Worm (Caenorhabditis elegans): ENCODE measurements around the gene R07C12.3.
A peak's percentile ranks its signal among the peaks of the same experiment; 100 is the strongest.
"Not testable (repeated sequence)": the region's sequence is repeated elsewhere in the genome, so short reads cannot be mapped to it uniquely, and the experiment has no call there.

The R07C12.3 gene

ce11 chrIV:4142986-4143385, 1.9 kb upstream of the R07C12.3 start, which contains the start of gene F49F1.12:
F49F1.12 (minus strand) TSS chrIV:4143086.
- not testable (repeated sequence) for TF ChIP-seq lin-54 (GFP tag; optimal IDR thresholded peaks at IDR 0.05); let-607 (tag; optimal IDR thresholded peaks at IDR 0.05); tbx-9 (tag; optimal IDR thresholded peaks at IDR 0.05; ENCODE audit: borderline replicate concordance)

- TF ChIP-seq lin-35 (GFP tag; optimal IDR thresholded peaks at IDR 0.05) (no peak), nhr-80 (tag; optimal IDR thresholded peaks at IDR 0.05) (peak; percentile 77), bed-1 (GFP tag; IDR thresholded peaks at IDR 0.05) (no peak), lir-1 (GFP tag; conservative IDR thresholded peaks at IDR 0.05) (no peak), F23B12.7 (tag; optimal IDR thresholded peaks at IDR 0.05; ENCODE audit: insufficient read depth) (no peak), ceh-58 (GFP tag; IDR thresholded peaks at IDR 0.05) (no peak), sptf-2 (GFP tag; optimal IDR thresholded peaks at IDR 0.05) (no peak), mes-4 (tag; optimal IDR thresholded peaks at IDR 0.05) (no peak)
Observed at ce11 chrIV:4147891-4148290, 3.0 kb downstream of the R07C12.3 start.

ce11 chrIV:4150138-4150537, 5.3 kb downstream of the R07C12.3 start:
- no peak for TF ChIP-seq ceh-91 (GFP tag; IDR thresholded peaks at IDR 0.05)
- TF ChIP-seq Y53G8AR.9 (GFP tag; conservative IDR thresholded peaks at IDR 0.05), result no peak
- no peak for TF ChIP-seq repo-1 (tag; optimal IDR thresholded peaks at IDR 0.05)
- no peak for TF ChIP-seq attf-3 (GFP tag; conservative IDR thresholded peaks at IDR 0.05)
- TF ChIP-seq hmg-1.2 (GFP tag; IDR thresholded peaks at IDR 0.05), result no peak
- TF ChIP-seq ceh-58 (GFP tag; IDR thresholded peaks at IDR 0.05), result no peak
- no peak for TF ChIP-seq ztf-6 (GFP tag; IDR thresholded peaks at IDR 0.05)
- no peak for TF ChIP-seq nhr-90 (tag; optimal IDR thresholded peaks at IDR 0.05)
- TF ChIP-seq tbp1 (GFP tag; optimal IDR thresholded peaks at IDR 0.05), result no peak
- TF ChIP-seq F39B2.1 (GFP tag; IDR thresholded peaks at IDR 0.05), result no peak
- no peak for TF ChIP-seq F23B12.7 (tag; optimal IDR thresholded peaks at IDR 0.05; ENCODE audit: insufficient read depth)
- no peak for TF ChIP-seq ztf-18 (tag; optimal IDR thresholded peaks at IDR 0.05)
- no peak for TF ChIP-seq C17E4.6 (GFP tag; IDR thresholded peaks at IDR 0.05)
- no peak for TF ChIP-seq hrde-1 (tag; optimal IDR thresholded peaks at IDR 0.05; ENCODE audit: borderline replicate concordance)

- peak; percentile 42 for TF ChIP-seq nhr-80 (tag; optimal IDR thresholded peaks at IDR 0.05)
- no peak for TF ChIP-seq bed-2 (GFP tag; IDR thresholded peaks at IDR 0.05)
Observed at ce11 chrIV:4152143-4152542, 7.3 kb downstream of the R07C12.3 start, which contains the start of the genes K08D10.10 and R07C12.1. K08D10.10 (plus strand) TSS chrIV:4152235. R07C12.1 (plus strand) TSS chrIV:4152456.

- TF ChIP-seq let-607 (tag; optimal IDR thresholded peaks at IDR 0.05) (no peak), F10E7.11 (tag; optimal IDR thresholded peaks at IDR 0.05) (no peak), zim-3 (tag; optimal IDR thresholded peaks at IDR 0.05) (no peak), nhr-80 (tag; optimal IDR thresholded peaks at IDR 0.05) (peak; percentile 17), dpff-1 (tag; optimal IDR thresholded peaks at IDR 0.05) (no peak), Y67H2A.10 (GFP tag; conservative IDR thresholded peaks at IDR 0.05) (no peak), madf-3 (GFP tag; IDR thresholded peaks at IDR 0.05) (no peak), madf-10 (tag; optimal IDR thresholded peaks at IDR 0.05) (no peak)
Observed at ce11 chrIV:4154641-4155040, 9.8 kb downstream of the R07C12.3 start, which contains the start of gene K08D10.14. K08D10.14 (plus strand) TSS chrIV:4154941.

- TF ChIP-seq egl-44 (GFP tag; IDR thresholded peaks at IDR 0.05) (no peak), athp-1 (tag; optimal IDR thresholded peaks at IDR 0.05) (no peak), lsl-1 (GFP tag; optimal IDR thresholded peaks at IDR 0.05) (no peak), mxl-1 (tag; optimal IDR thresholded peaks at IDR 0.05) (no peak), rpc-1 (optimal IDR thresholded peaks at IDR 0.05) (no peak), rpc-1 (tag; optimal IDR thresholded peaks at IDR 0.05) (no peak), nfya-2 (GFP tag; IDR thresholded peaks at IDR 0.05) (no peak), F33H1.4 (GFP tag; IDR thresholded peaks at IDR 0.05) (no peak), snpc-1.1 (tag; optimal IDR thresholded peaks at IDR 0.05; ENCODE audit: insufficient read depth) (no peak), snpc-3.4 (tag; optimal IDR thresholded peaks at IDR 0.05) (no peak)
Observed at ce11 chrIV:4162121-4162520, 17.2 kb downstream of the R07C12.3 start, which contains the start of gene scrm-5. scrm-5 (plus strand) TSS chrIV:4162421.
